Worm (Caenorhabditis elegans): ENCODE measurements around the gene C27D6.11.

DNA sequence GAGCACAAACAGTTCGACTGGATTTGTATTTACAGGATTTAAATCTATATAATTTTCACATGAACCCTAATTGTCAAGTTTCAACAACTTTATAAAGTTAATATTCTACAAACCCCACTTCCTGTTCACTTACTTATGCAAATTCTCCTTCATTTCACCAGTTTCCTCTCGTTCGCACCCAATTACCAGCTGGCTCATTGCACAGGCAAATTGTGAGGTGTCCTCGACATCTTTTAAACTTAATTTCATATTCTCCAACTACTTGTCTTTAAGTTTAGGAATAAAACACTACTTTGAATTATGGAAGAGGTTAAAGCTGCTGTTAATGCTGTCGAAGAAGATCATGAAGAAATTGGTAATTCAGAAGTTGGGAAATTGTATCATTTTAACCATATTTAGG lies 11.4 kb upstream of the C27D6.11 start, which contains the start of gene C27D6.1:
- no peak for TF ChIP-seq nhr-12 (tag; optimal IDR thresholded peaks at IDR 0.05)
- TF ChIP-seq mab-5 (tag; optimal IDR thresholded peaks at IDR 0.05) = no peak
- no peak for TF ChIP-seq pha-4 (tag; optimal IDR thresholded peaks at IDR 0.05)
- TF ChIP-seq ces-1 (GFP tag; optimal IDR thresholded peaks at IDR 0.05) = no peak
- no peak for TF ChIP-seq ztf-11 (tag; optimal IDR thresholded peaks at IDR 0.05)
- TF ChIP-seq M03D4.4 (tag; optimal IDR thresholded peaks at IDR 0.05) = no peak
- no peak for TF ChIP-seq lsy-2 (tag; optimal IDR thresholded peaks at IDR 0.05)
- no peak for TF ChIP-seq bed-3 (GFP tag; optimal IDR thresholded peaks at IDR 0.05)

All from whole organism, mixed stage, embryonic.